Fruit fly (Drosophila melanogaster): Measurements from ENCODE around the gene Icmt.

The Icmt gene

DNA sequence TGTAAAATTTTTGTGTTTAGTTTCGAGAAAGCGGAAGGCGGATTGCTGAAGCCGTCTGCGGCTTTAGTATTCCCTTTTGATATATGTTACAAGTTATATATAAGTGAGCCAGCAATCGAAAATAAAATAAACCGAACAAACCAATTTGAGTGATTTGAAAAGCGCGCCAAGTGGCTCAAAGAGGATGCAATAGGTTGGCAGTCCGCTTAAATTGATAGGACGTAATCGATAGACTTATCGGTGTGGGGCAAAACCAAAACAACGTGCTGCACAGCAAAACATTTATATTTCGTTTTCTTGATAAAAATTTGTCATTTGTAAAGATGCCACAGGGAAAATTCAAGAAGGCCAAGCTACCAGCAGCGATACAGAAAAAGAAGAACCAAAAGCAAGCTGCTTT, 28.7 kb downstream of the Icmt start, which contains the start of gene CG11279:
TSS of gene CG11279 (plus strand) at position 220 of the 400 bp plus-strand sequence.
- TF ChIP-seq Ets97D (GFP tag; optimal IDR thresholded peaks at IDR 0.05) (peak; percentile 37), CG6854 (GFP tag; optimal IDR thresholded peaks at IDR 0.05) (no peak), Atf-2 (GFP tag; optimal IDR thresholded peaks at IDR 0.05) (no peak), dysf (GFP tag; IDR thresholded peaks at IDR 0.05) (no peak), MTF-1 (GFP tag; optimal IDR thresholded peaks at IDR 0.05; ENCODE audit: borderline replicate concordance) (no peak), slbo (GFP tag; IDR thresholded peaks at IDR 0.05) (no peak), MBD-R2 (GFP tag; IDR thresholded peaks at IDR 0.05) (peak; percentile 61; the same call in 1 of the 2 replicates), CG17361 (GFP tag; IDR thresholded peaks at IDR 0.05) (no peak), sug (tag; optimal IDR thresholded peaks at IDR 0.05) (no peak), ato (GFP tag; IDR thresholded peaks at IDR 0.05; ENCODE audit: partially characterized antibody) (peak; percentile 75), Jarid2 (GFP tag; optimal IDR thresholded peaks at IDR 0.05) (no peak), pnt (GFP tag; optimal IDR thresholded peaks at IDR 0.05) (no peak), CG14710 (tag; optimal IDR thresholded peaks at IDR 0.05) (peak; percentile 28), CG34224 (GFP tag; IDR thresholded peaks at IDR 0.05; ENCODE audit: partially characterized antibody) (peak; percentile 85), CG3995 (GFP tag; optimal IDR thresholded peaks at IDR 0.05) (no peak), D (optimal IDR thresholded peaks at IDR 0.05) (no peak), D (GFP tag; optimal IDR thresholded peaks at IDR 0.05) (no peak), Trl (optimal IDR thresholded peaks at IDR 0.05) (no peak), Trl (GFP tag; optimal IDR thresholded peaks at IDR 0.05) (no peak), CG4360 (GFP tag; IDR thresholded peaks at IDR 0.05) (peak; percentile 34; the same call in 1 of the 2 replicates), bab2 (GFP tag; optimal IDR thresholded peaks at IDR 0.05) (no peak), CG15601 (tag; optimal IDR thresholded peaks at IDR 0.05) (no peak), PHDP (tag; optimal IDR thresholded peaks at IDR 0.05) (no peak), CG18764 (GFP tag; optimal IDR thresholded peaks at IDR 0.05) (no peak), Hand (GFP tag; optimal IDR thresholded peaks at IDR 0.05) (no peak), Tbp (GFP tag; optimal IDR thresholded peaks at IDR 0.05) (no peak), Med (GFP tag) (peak; percentile 83), Hr51 (GFP tag; optimal IDR thresholded peaks at IDR 0.05) (no peak), CG9437 (GFP tag; optimal IDR thresholded peaks at IDR 0.05) (no peak), knrl (GFP tag; IDR thresholded peaks at IDR 0.05; ENCODE audit: partially characterized antibody) (peak; percentile 37; the same call in 1 of the 3 replicates), esg (GFP tag; conservative IDR thresholded peaks at IDR 0.05) (no peak), ap (GFP tag; IDR thresholded peaks at IDR 0.05) (no peak), dm (GFP tag; optimal IDR thresholded peaks at IDR 0.05) (peak; percentile 66), CG12769 (tag; optimal IDR thresholded peaks at IDR 0.05) (no peak), bcd (GFP tag; optimal IDR thresholded peaks at IDR 0.05) (no peak), chinmo (GFP tag; IDR thresholded peaks at IDR 0.05; ENCODE audit: partially characterized antibody) (peak; percentile 66; the same call in 1 of the 4 replicates), Lpt (GFP tag; optimal IDR thresholded peaks at IDR 0.05) (no peak), CG11695 (GFP tag; IDR thresholded peaks at IDR 0.05) (no peak), CG17186 (GFP tag; optimal IDR thresholded peaks at IDR 0.05) (peak; percentile 12), CG17359 (tag; optimal IDR thresholded peaks at IDR 0.05) (no peak), zen2 (GFP tag; IDR thresholded peaks at IDR 0.05; ENCODE audit: partially characterized antibody) (peak; percentile 72), H2.0 (GFP tag; IDR thresholded peaks at IDR 0.05) (no peak), fd64A (GFP tag; optimal IDR thresholded peaks at IDR 0.05) (no peak), Sry-β (GFP tag; optimal IDR thresholded peaks at IDR 0.05) (no peak), CG3163 (GFP tag; optimal IDR thresholded peaks at IDR 0.05) (no peak), D19A (tag; optimal IDR thresholded peaks at IDR 0.05) (no peak), HLHmδ (GFP tag; optimal IDR thresholded peaks at IDR 0.05) (no peak), nerfin-2 (GFP tag; IDR thresholded peaks at IDR 0.05; ENCODE audit: partially characterized antibody) (peak; percentile 80), odd (GFP tag; optimal IDR thresholded peaks at IDR 0.05) (no peak), HLH54F (GFP tag; optimal IDR thresholded peaks at IDR 0.05) (no peak), chm (GFP tag; IDR thresholded peaks at IDR 0.05) (no peak)

Measured in whole organism, embryonic.